Worm (Caenorhabditis elegans) whole organism, young adult: ENCODE results near the gene pap-3.

ENCODE experiments used
- F52B5.7 ChIP-seq: sonication (generic microtip); optimal IDR thresholded peaks from 2 replicates; lab custom pipeline; 2016; ENCODE audit warnings: mild to moderate bottlenecking, missing genetic modification characterization, missing compliant biosample characterization
- Y53G8AR.9 ChIP-seq: fragments of 200-800 bp; sonication (Bioruptor generic); conservative IDR thresholded peaks from 2 replicates; pipeline ENCODE4 v1.3.6; 2022; ENCODE audit warnings: missing genetic modification reagents, missing genetic modification characterization, missing compliant biosample characterization
- ama-1 ChIP-seq, 3 experiments: fragments of 150-350 bp in 1 of 3; sonication (generic microtip) in 2 of 3; optimal IDR thresholded peaks; 2 replicates each; lab custom pipeline; 2014 to 2018; ENCODE audit warnings: missing biosample characterization in 2 of 3, missing genetic modification characterization in 2 of 3, missing genetic modification reagents in 2 of 3
- atf-7 ChIP-seq: sonication (generic microtip); optimal IDR thresholded peaks from 2 replicates; lab custom pipeline; 2017; ENCODE audit warnings: mild to moderate bottlenecking, missing genetic modification characterization, missing compliant biosample characterization
- attf-6 ChIP-seq: fragments of 200-800 bp; sonication (Bioruptor generic); IDR thresholded peaks from 2 replicates; pipeline ENCODE4 v1.3.6; 2022; ENCODE audit warnings: missing genetic modification reagents, missing genetic modification characterization, missing compliant biosample characterization
- ceh-79 ChIP-seq: sonication (generic microtip); optimal IDR thresholded peaks from 2 replicates; lab custom pipeline; 2017; ENCODE audit warnings: mild to moderate bottlenecking, missing genetic modification characterization, missing compliant biosample characterization
- chd-7 ChIP-seq: sonication (generic microtip); optimal IDR thresholded peaks from 2 replicates; lab custom pipeline; 2016; ENCODE audit warnings: mild to moderate bottlenecking, missing genetic modification characterization, moderate library complexity, missing compliant biosample characterization
- dpff-1 ChIP-seq: sonication (generic microtip); optimal IDR thresholded peaks from 2 replicates; lab custom pipeline; 2017; ENCODE audit warnings: mild to moderate bottlenecking, missing genetic modification characterization, missing compliant biosample characterization
- dpl-1 ChIP-seq: fragments of 150-350 bp; optimal IDR thresholded peaks from 2 replicates; lab custom pipeline; 2014; ENCODE audit warnings: missing biosample characterization, missing genetic modification reagents, missing genetic modification characterization
- hrde-1 ChIP-seq: sonication (generic microtip); optimal IDR thresholded peaks from 2 replicates; lab custom pipeline; 2016; ENCODE audit warnings: missing genetic modification characterization, mild to moderate bottlenecking, missing compliant biosample characterization, moderate library complexity, missing genotype, missing genetic modification reagents, borderline replicate concordance
- nhr-90 ChIP-seq: sonication (generic microtip); optimal IDR thresholded peaks from 2 replicates; lab custom pipeline; 2016; ENCODE audit warnings: missing genotype, mild to moderate bottlenecking, missing genetic modification characterization, missing compliant biosample characterization
- rpc-1 ChIP-seq, 2 experiments: fragments of 150-350 bp in 1 of 2; sonication (generic microtip) in 1 of 2; optimal IDR thresholded peaks; 2 replicates each; lab custom pipeline; 2014 to 2018; ENCODE audit warnings: missing biosample characterization in 1 of 2, missing genetic modification characterization in 1 of 2, missing genetic modification reagents in 1 of 2, missing genotype in 1 of 2
- tlf-1 ChIP-seq: fragments of 200-800 bp; sonication (Bioruptor generic); optimal IDR thresholded peaks from 2 replicates; lab custom pipeline; 2018; ENCODE audit warnings: mild to moderate bottlenecking, missing genetic modification characterization, missing compliant biosample characterization

DNA sequence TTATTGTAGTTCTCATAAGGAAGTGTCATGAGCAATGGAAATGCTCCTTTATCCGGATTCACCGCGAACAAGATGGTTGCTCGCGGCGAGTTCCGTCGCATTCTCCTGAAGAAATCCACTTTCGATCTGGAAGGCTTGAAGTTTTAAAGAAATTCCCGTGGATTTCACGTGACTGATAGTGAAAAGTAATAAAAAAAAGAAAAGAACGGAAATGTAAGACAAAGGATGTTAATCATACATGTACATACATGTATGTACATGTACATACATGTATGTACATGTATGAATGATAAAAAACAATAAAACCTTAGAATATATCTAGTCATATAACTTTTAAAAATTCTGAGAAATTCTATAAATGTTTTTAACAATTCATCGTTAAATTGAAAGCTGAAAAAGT lies 40.0 kb upstream of the pap-3 start, which contains the start of gene clh-1:
- no peak for TF ChIP-seq hrde-1 (tag; lab: Kevin White, UChicago)
- TF ChIP-seq ama-1 (optimal IDR thresholded peaks at IDR 0.05; lab: Kevin White, UChicago): no peak
- TF ChIP-seq ama-1 (GFP tag; optimal IDR thresholded peaks at IDR 0.05; lab: Kevin White, UChicago): no peak
- no peak for TF ChIP-seq F52B5.7
- TF ChIP-seq dpff-1 (tag; lab: Kevin White, UChicago): no peak
- TF ChIP-seq attf-6: no peak
- no peak for TF ChIP-seq rpc-1 (optimal IDR thresholded peaks at IDR 0.05; lab: Kevin White, UChicago)
- no peak for TF ChIP-seq rpc-1 (tag; optimal IDR thresholded peaks at IDR 0.05; lab: Kevin White, UChicago)
- TF ChIP-seq ceh-79 (tag; lab: Kevin White, UChicago): no peak
- no peak for TF ChIP-seq tlf-1 (GFP tag; lab: Kevin White, UChicago)
- no peak for TF ChIP-seq nhr-90 (tag; lab: Kevin White, UChicago)
- TF ChIP-seq chd-7 (tag; lab: Kevin White, UChicago): no peak
- no peak for TF ChIP-seq Y53G8AR.9
- no peak for TF ChIP-seq dpl-1 (GFP tag; lab: Kevin White, UChicago)
- no peak for TF ChIP-seq atf-7 (tag; lab: Kevin White, UChicago)
